Worm (Caenorhabditis elegans) whole organism, L2 larva: ENCODE results near the gene C14C11.4.
A peak's percentile ranks its signal among the peaks of the same experiment; 100 is the strongest.

Experiments
- F13H6.1 ChIP-seq: sonication (generic microtip); optimal IDR thresholded peaks from 2 replicates; lab custom pipeline; 2016; ENCODE audit warnings: missing genetic modification characterization, missing compliant biosample characterization
- R02D3.7 ChIP-seq: fragments of 150-350 bp; optimal IDR thresholded peaks from 2 replicates; lab custom pipeline; 2014; ENCODE audit warnings: missing biosample characterization, missing genetic modification characterization
- Y55F3AM.14 ChIP-seq: fragments of 200-800 bp; sonication (Bioruptor generic); optimal IDR thresholded peaks from 2 replicates; lab custom pipeline; 2018; ENCODE audit warnings: mild to moderate bottlenecking, missing genetic modification characterization, missing compliant biosample characterization
- aly-2 ChIP-seq: fragments of 150-350 bp; optimal IDR thresholded peaks from 2 replicates; lab custom pipeline; 2014; ENCODE audit warnings: missing biosample characterization, missing genetic modification characterization
- ama-1 ChIP-seq: fragments of 150-350 bp; optimal IDR thresholded peaks from 2 replicates; lab custom pipeline; 2018; ENCODE audit warnings: inconsistent platforms
- blmp-1 ChIP-seq: sonication (generic microtip); optimal IDR thresholded peaks from 2 replicates; lab custom pipeline; 2017; ENCODE audit warnings: missing genetic modification characterization, mild to moderate bottlenecking, missing compliant biosample characterization, antibody characterized with exemption, moderate library complexity; ENCODE audit not compliant: insufficient read depth
- ceh-16 ChIP-seq: fragments of 150-350 bp; optimal IDR thresholded peaks from 2 replicates; lab custom pipeline; 2014; ENCODE audit warnings: missing biosample characterization, missing genetic modification characterization
- ceh-82 ChIP-seq: fragments of 150-350 bp; optimal IDR thresholded peaks from 2 replicates; lab custom pipeline; 2014; ENCODE audit warnings: missing biosample characterization, missing genetic modification characterization
- crh-2 ChIP-seq: sonication (generic microtip); optimal IDR thresholded peaks from 2 replicates; lab custom pipeline; 2017; ENCODE audit warnings: missing biosample characterization, missing genetic modification characterization
- egl-27 ChIP-seq: sonication (generic microtip); optimal IDR thresholded peaks from 3 replicates; lab custom pipeline; 2017; ENCODE audit warnings: missing biosample characterization, missing genetic modification reagents, missing genetic modification characterization
- elt-1 ChIP-seq: fragments of 150-350 bp; optimal IDR thresholded peaks from 2 replicates; lab custom pipeline; 2014; ENCODE audit warnings: missing biosample characterization, missing genetic modification characterization
- elt-3 ChIP-seq: sonication (generic microtip); optimal IDR thresholded peaks from 2 replicates; lab custom pipeline; 2017; ENCODE audit warnings: missing biosample characterization, missing genetic modification characterization
- fos-1 ChIP-seq: fragments of 150-350 bp; optimal IDR thresholded peaks from 2 replicates; lab custom pipeline; 2014; ENCODE audit warnings: missing biosample characterization, missing genetic modification characterization
- lin-13 ChIP-seq: fragments of 150-350 bp; optimal IDR thresholded peaks from 2 replicates; lab custom pipeline; 2014; ENCODE audit warnings: missing biosample characterization, missing genetic modification reagents, missing genetic modification characterization
- lin-39 ChIP-seq: fragments of 150-350 bp; optimal IDR thresholded peaks from 2 replicates; lab custom pipeline; 2014; ENCODE audit warnings: missing biosample characterization, missing genetic modification reagents, missing genetic modification characterization
- lsy-2 ChIP-seq, 2 experiments: fragments of 150-350 bp in 1 of 2; sonication (generic microtip) in 1 of 2; optimal IDR thresholded peaks; 2 replicates each; lab custom pipeline; 2014 to 2017; ENCODE audit warnings: missing biosample characterization in 2 of 2, missing genetic modification characterization in 2 of 2
- mab-5 ChIP-seq: fragments of 150-350 bp; optimal IDR thresholded peaks from 2 replicates; lab custom pipeline; 2014; ENCODE audit warnings: missing biosample characterization, missing genetic modification characterization
- mbf-1 ChIP-seq: sonication (generic microtip); optimal IDR thresholded peaks from 2 replicates; lab custom pipeline; 2017; ENCODE audit warnings: missing biosample characterization, missing genetic modification characterization
- mdl-1 ChIP-seq, 2 experiments: fragments of 150-350 bp in 1 of 2; sonication (generic microtip) in 1 of 2; optimal IDR thresholded peaks; 2 replicates each; lab custom pipeline; 2017; ENCODE audit warnings: missing biosample characterization in 2 of 2, missing genetic modification characterization in 2 of 2
- nhr-10 ChIP-seq: sonication (generic microtip); optimal IDR thresholded peaks from 2 replicates; lab custom pipeline; 2017; ENCODE audit warnings: missing biosample characterization, missing genetic modification characterization
- nhr-11 ChIP-seq: fragments of 150-350 bp; optimal IDR thresholded peaks from 2 replicates; lab custom pipeline; 2014; ENCODE audit warnings: missing biosample characterization, missing genetic modification characterization
- nhr-12 ChIP-seq: fragments of 150-350 bp; optimal IDR thresholded peaks from 2 replicates; lab custom pipeline; 2014; ENCODE audit warnings: missing biosample characterization, missing genetic modification characterization
- nhr-237 ChIP-seq: fragments of 150-350 bp; optimal IDR thresholded peaks from 2 replicates; lab custom pipeline; 2014; ENCODE audit warnings: missing biosample characterization, missing genetic modification characterization
- nhr-25 ChIP-seq: fragments of 150-350 bp; sonication (generic microtip); optimal IDR thresholded peaks from 3 replicates; lab custom pipeline; 2014; ENCODE audit warnings: missing biosample characterization, missing genetic modification characterization
- nhr-6 ChIP-seq: fragments of 150-350 bp; optimal IDR thresholded peaks from 2 replicates; lab custom pipeline; 2014; ENCODE audit warnings: missing biosample characterization, missing genetic modification characterization
- nhr-77 ChIP-seq: fragments of 150-350 bp; optimal IDR thresholded peaks from 2 replicates; lab custom pipeline; 2014; ENCODE audit warnings: missing biosample characterization, missing genetic modification characterization
- sem-4 ChIP-seq: fragments of 150-350 bp; optimal IDR thresholded peaks from 2 replicates; lab custom pipeline; 2014; ENCODE audit warnings: missing biosample characterization, missing genetic modification reagents, missing genetic modification characterization
- skn-1 ChIP-seq: sonication (generic microtip); optimal IDR thresholded peaks from 2 replicates; lab custom pipeline; 2017; ENCODE audit warnings: missing biosample characterization, missing genetic modification characterization
- sma-3 ChIP-seq: sonication (generic microtip); optimal IDR thresholded peaks from 2 replicates; lab custom pipeline; 2016; ENCODE audit warnings: missing genetic modification reagents, missing genetic modification characterization, missing compliant biosample characterization
- sma-9 ChIP-seq, 2 experiments: fragments of 150-350 bp in 1 of 2; sonication (generic microtip) in 1 of 2; optimal IDR thresholded peaks; 2 replicates each; lab custom pipeline; 2014 to 2016; ENCODE audit warnings: missing genetic modification characterization in 2 of 2, mild to moderate bottlenecking in 1 of 2, missing biosample characterization in 1 of 2, missing compliant biosample characterization in 1 of 2, missing genetic modification reagents in 1 of 2, moderate library complexity in 1 of 2
- unc-55 ChIP-seq: fragments of 150-350 bp; sonication (generic microtip); optimal IDR thresholded peaks from 3 replicates; lab custom pipeline; 2014; ENCODE audit warnings: missing biosample characterization, missing genetic modification reagents, missing genetic modification characterization
- unc-62 ChIP-seq: fragments of 150-350 bp; optimal IDR thresholded peaks from 2 replicates; lab custom pipeline; 2014; ENCODE audit warnings: missing biosample characterization, missing genetic modification reagents, missing genetic modification characterization
- ztf-1 ChIP-seq: fragments of 200-800 bp; sonication (Bioruptor generic); conservative IDR thresholded peaks from 2 replicates; pipeline ENCODE4 v1.3.6; 2022; ENCODE audit warnings: missing genetic modification characterization, missing compliant biosample characterization
- ztf-11 ChIP-seq: sonication (generic microtip); optimal IDR thresholded peaks from 2 replicates; lab custom pipeline; 2017; ENCODE audit warnings: missing biosample characterization, missing genetic modification characterization

Gene C14C11.4

ce11 chrV:5644171-5644570 is 3.2 kb upstream of the C14C11.4 start, which contains the start of gene srx-117:
Gene srx-117 (plus strand): TSS chrV:5644471.
- TF ChIP-seq sem-4 (tag; lab: Kevin White, UChicago) (no peak), elt-3 (tag; lab: Kevin White, UChicago) (no peak), F13H6.1 (tag; lab: Kevin White, UChicago) (no peak), nhr-25 (no peak), nhr-11 (no peak), ama-1 (lab: Kevin White, UChicago) (no peak), blmp-1 (tag; lab: Kevin White, UChicago) (no peak), sma-3 (GFP tag; lab: Kevin White, UChicago) (no peak), ztf-11 (tag; lab: Kevin White, UChicago) (no peak), aly-2 (tag; lab: Kevin White, UChicago) (no peak), lin-13 (GFP tag; lab: Kevin White, UChicago) (no peak), ztf-1 (no peak), skn-1 (tag; lab: Kevin White, UChicago) (no peak), nhr-6 (tag; lab: Kevin White, UChicago) (no peak), unc-62 (GFP tag; lab: Kevin White, UChicago) (no peak), Y55F3AM.14 (GFP tag; lab: Kevin White, UChicago) (no peak), mab-5 (tag; lab: Kevin White, UChicago) (no peak)

DNA sequence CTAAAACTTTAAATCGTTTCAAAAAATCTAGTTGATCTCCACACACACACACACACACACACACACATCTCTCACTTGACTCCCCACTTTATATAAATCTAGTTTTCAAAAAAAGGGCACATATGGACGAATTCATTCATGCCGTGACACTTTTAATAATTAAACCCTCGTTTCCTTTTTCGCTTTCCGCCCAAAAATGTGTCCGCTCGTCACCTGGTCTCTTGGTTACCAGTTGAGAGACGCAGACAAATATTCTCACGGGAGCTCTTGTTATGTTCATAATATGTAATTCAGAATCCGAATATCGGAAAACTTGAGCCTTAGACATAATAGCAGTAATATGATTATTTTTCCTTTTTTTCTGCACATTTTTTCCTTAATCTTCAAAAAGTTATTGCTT is 4.5 kb downstream of the C14C11.4 start:
- TF ChIP-seq nhr-12: no peak
- no peak for TF ChIP-seq ceh-16
- no peak for TF ChIP-seq egl-27
- TF ChIP-seq sma-3 (GFP tag; lab: Kevin White, UChicago): no peak
- TF ChIP-seq ceh-82 (tag; lab: Kevin White, UChicago): no peak
- TF ChIP-seq skn-1 (tag; lab: Kevin White, UChicago): no peak
- TF ChIP-seq ztf-11 (tag; lab: Kevin White, UChicago): no peak
- no peak for TF ChIP-seq lin-39 (tag; lab: Kevin White, UChicago)
- TF ChIP-seq unc-55 (GFP tag; lab: Kevin White, UChicago): no peak
- no peak for TF ChIP-seq F13H6.1 (tag; lab: Kevin White, UChicago)
- no peak for TF ChIP-seq mdl-1 (tag; optimal IDR thresholded peaks at IDR 0.05; lab: Kevin White, UChicago)
- TF ChIP-seq mbf-1 (tag; lab: Kevin White, UChicago): no peak
- no peak for TF ChIP-seq nhr-237
- TF ChIP-seq nhr-10 (tag; lab: Kevin White, UChicago): no peak
- no peak for TF ChIP-seq nhr-77
- no peak for TF ChIP-seq elt-1 (tag; lab: Kevin White, UChicago)
- TF ChIP-seq R02D3.7 (tag; lab: Kevin White, UChicago): no peak
- no peak for TF ChIP-seq lsy-2 (tag; optimal IDR thresholded peaks at IDR 0.05; lab: Kevin White, UChicago)
- TF ChIP-seq unc-62 (GFP tag; lab: Kevin White, UChicago): no peak

DNA sequence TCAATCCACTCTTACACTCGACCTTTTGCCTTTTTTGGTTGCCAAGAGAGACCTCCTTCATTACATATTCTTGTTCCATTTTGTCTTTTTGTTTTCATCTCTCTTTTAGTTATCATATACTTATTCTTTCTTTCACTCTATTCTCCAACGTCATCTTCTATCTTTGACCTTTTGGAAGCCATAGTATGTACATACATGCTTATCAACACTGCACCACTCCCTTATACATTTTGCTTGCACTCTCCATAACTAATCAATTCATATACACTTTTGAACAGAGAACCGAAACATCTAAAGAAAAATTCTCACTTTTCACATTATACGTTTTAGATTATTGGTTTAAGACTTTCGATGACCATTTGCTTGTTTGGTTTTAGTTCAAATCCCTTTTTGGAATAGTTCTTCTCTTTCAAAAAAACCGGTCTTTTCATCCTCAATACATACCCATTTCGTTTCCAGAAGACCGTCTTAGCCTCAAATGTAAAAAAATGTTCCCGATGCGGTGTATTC is 6.6 kb downstream of the C14C11.4 start, which contains the start of gene hex-2:
Gene hex-2 (plus strand): TSS at position 460 of the 510 bp plus-strand sequence.
- TF ChIP-seq crh-2 (tag; lab: Kevin White, UChicago) (no peak), fos-1 (tag; lab: Kevin White, UChicago) (peak; percentile 64), nhr-77 (no peak), ztf-1 (no peak), sma-9 (GFP tag; optimal IDR thresholded peaks at IDR 0.05; lab: Kevin White, UChicago) (peak; percentile 36), sma-9 (tag; optimal IDR thresholded peaks at IDR 0.05; lab: Kevin White, UChicago) (no peak)

DNA sequence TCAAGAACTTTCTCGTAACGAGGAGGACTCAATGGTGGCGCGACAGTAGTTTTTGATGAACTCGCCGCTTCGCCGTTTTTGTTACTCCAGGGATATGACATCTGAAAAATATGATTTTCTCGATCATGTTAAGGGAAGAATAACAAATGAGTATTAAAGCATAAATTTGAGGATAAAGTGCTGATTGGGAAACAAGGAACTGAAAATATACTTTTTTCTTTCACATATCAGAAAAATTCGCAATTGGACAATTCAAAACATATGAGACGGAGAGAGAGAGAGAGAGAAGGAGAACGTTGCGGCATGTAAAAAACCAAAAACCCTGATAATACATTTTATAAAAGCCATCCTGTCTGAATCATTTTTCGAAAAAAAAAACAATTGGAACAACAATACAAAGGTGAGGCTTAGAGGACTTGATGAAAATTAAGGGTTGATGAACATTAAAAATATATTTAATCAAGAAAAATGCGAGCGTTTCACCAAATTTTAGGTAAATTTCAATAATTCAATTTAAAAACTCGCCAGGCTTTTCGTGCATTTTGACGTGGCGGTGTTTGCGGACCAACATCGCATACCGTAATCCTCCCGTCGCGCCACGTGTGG is 13.3 kb downstream of the C14C11.4 start, which contains the start of the genes mut-14 and C14C11.2:
Gene mut-14 (minus strand): TSS at position 101 of the 606 bp plus-strand sequence.
Gene C14C11.2 (plus strand): TSS at position 556 of the 606 bp plus-strand sequence.
- no peak for TF ChIP-seq nhr-6 (tag; lab: Kevin White, UChicago)
- no peak for TF ChIP-seq elt-1 (tag; lab: Kevin White, UChicago)
